Fruit fly (Drosophila melanogaster) whole organism, embryonic: Measurements from ENCODE around the gene CG3224.

Experiments used
- Ada2b ChIP-seq: fragments of 200-800 bp; sonication (Bioruptor generic); IDR thresholded peaks from 2 replicates; pipeline ENCODE4 v1.3.6; 2022; ENCODE audit warnings: missing biosample characterization, missing genetic modification characterization
- Adf1 ChIP-seq: fragments of 200-800 bp; sonication (Bioruptor generic); IDR thresholded peaks from 2 replicates; pipeline ENCODE4 v1.3.6; 2022; ENCODE audit warnings: missing biosample characterization, missing genetic modification characterization
- Aef1 ChIP-seq: fragments of 200-800 bp; sonication (Bioruptor generic); IDR thresholded peaks from 3 replicates; pipeline ENCODE4 v1.3.6; 2022; ENCODE audit warnings: missing biosample characterization, missing genetic modification characterization
- Antp ChIP-seq: fragments of 200-800 bp; sonication (Bioruptor generic); optimal IDR thresholded peaks from 3 replicates; lab custom pipeline; 2016; ENCODE audit warnings: missing biosample characterization, missing genetic modification characterization
- B-H1 ChIP-seq: fragments of 200-800 bp; sonication (Bioruptor generic); IDR thresholded peaks from 3 replicates; pipeline ENCODE4 v1.3.6; 2022; ENCODE audit warnings: missing biosample characterization, missing genetic modification characterization
- C15 ChIP-seq: fragments of 200-800 bp; sonication (Bioruptor generic); IDR thresholded peaks from 3 replicates; pipeline ENCODE4 v1.3.6; 2022; ENCODE audit warnings: missing biosample characterization, missing genetic modification characterization
- CG10147 ChIP-seq: fragments of 200-800 bp; sonication (Bioruptor generic); optimal IDR thresholded peaks from 2 replicates; lab custom pipeline; 2019; ENCODE audit warnings: missing biosample characterization, mild to moderate bottlenecking, missing genetic modification characterization, moderate library complexity
- CG12744 ChIP-seq: fragments of 200-800 bp; sonication (Bioruptor generic); optimal IDR thresholded peaks from 2 replicates; lab custom pipeline; 2016; ENCODE audit warnings: missing biosample characterization, missing genetic modification characterization
- CG13894 ChIP-seq: fragments of 200-800 bp; sonication (Bioruptor generic); optimal IDR thresholded peaks from 3 replicates; lab custom pipeline; 2018; ENCODE audit warnings: missing biosample characterization, mild to moderate bottlenecking, missing genetic modification characterization, moderate library complexity
- CG16815 ChIP-seq: fragments of 200-800 bp; sonication (Bioruptor generic); optimal IDR thresholded peaks from 3 replicates; lab custom pipeline; 2017; ENCODE audit warnings: missing biosample characterization, mild to moderate bottlenecking, missing genetic modification characterization
- CG17359 ChIP-seq: fragments of 200-800 bp; sonication (Bioruptor generic); optimal IDR thresholded peaks from 3 replicates; lab custom pipeline; 2018; ENCODE audit warnings: missing biosample characterization, mild to moderate bottlenecking, missing genetic modification characterization, moderate library complexity
- CG1792 ChIP-seq: fragments of 200-800 bp; sonication (Bioruptor generic); optimal IDR thresholded peaks from 2 replicates; lab custom pipeline; 2016; ENCODE audit warnings: missing biosample characterization, missing genetic modification characterization
- CG18011 ChIP-seq: fragments of 200-800 bp; sonication (Bioruptor generic); optimal IDR thresholded peaks from 2 replicates; lab custom pipeline; 2017; ENCODE audit warnings: missing biosample characterization, missing genetic modification characterization, mild to moderate bottlenecking, moderate library complexity, missing genotype
- CG2875 ChIP-seq: fragments of 200-800 bp; sonication (Bioruptor generic); optimal IDR thresholded peaks from 2 replicates; lab custom pipeline; 2017; ENCODE audit warnings: missing biosample characterization, mild to moderate bottlenecking, missing genetic modification characterization, missing genetic modification reagents
- CG3065 ChIP-seq: fragments of 200-800 bp; sonication (Bioruptor generic); optimal IDR thresholded peaks from 2 replicates; lab custom pipeline; 2016; ENCODE audit warnings: missing biosample characterization, missing genetic modification characterization
- CG32767 ChIP-seq: fragments of 200-800 bp; sonication (Bioruptor generic); IDR thresholded peaks from 2 replicates; pipeline ENCODE4 v1.3.6; 2022; ENCODE audit warnings: missing biosample characterization, missing genetic modification characterization
- CG32772 ChIP-seq: fragments of 200-800 bp; sonication (Bioruptor generic); IDR thresholded peaks from 2 replicates; pipeline ENCODE4 v1.3.6; 2022; ENCODE audit warnings: missing biosample characterization, missing genetic modification characterization
- CG4282 ChIP-seq: fragments of 200-800 bp; sonication (Bioruptor generic); optimal IDR thresholded peaks from 2 replicates; lab custom pipeline; 2016; ENCODE audit warnings: missing biosample characterization, missing genetic modification characterization
- CG5180 ChIP-seq: fragments of 200-800 bp; sonication (Bioruptor generic); optimal IDR thresholded peaks from 3 replicates; lab custom pipeline; 2017; ENCODE audit warnings: missing biosample characterization, missing genetic modification characterization, mild to moderate bottlenecking, moderate library complexity, missing genetic modification reagents
- CG6689 ChIP-seq: fragments of 200-800 bp; sonication (Bioruptor generic); IDR thresholded peaks from 2 replicates; pipeline ENCODE4 v1.3.6; 2022; ENCODE audit warnings: missing biosample characterization, missing genetic modification characterization
- CG6765 ChIP-seq: fragments of 200-800 bp; sonication (Bioruptor generic); optimal IDR thresholded peaks from 3 replicates; lab custom pipeline; 2017; ENCODE audit warnings: missing biosample characterization, mild to moderate bottlenecking, missing genetic modification characterization
- CG6791 ChIP-seq: fragments of 200-800 bp; sonication (Bioruptor generic); IDR thresholded peaks from 3 replicates; pipeline ENCODE4 v1.3.6; 2022; ENCODE audit warnings: missing biosample characterization, missing genetic modification characterization; ENCODE audit not compliant: partially characterized antibody
- CG7271 ChIP-seq: fragments of 200-800 bp; sonication (Bioruptor generic); optimal IDR thresholded peaks from 2 replicates; lab custom pipeline; 2018; ENCODE audit warnings: missing biosample characterization, mild to moderate bottlenecking, missing genetic modification characterization, moderate library complexity
- CG8388 ChIP-seq: fragments of 200-800 bp; sonication (Bioruptor generic); optimal IDR thresholded peaks from 2 replicates; lab custom pipeline; 2019; ENCODE audit warnings: missing biosample characterization, mild to moderate bottlenecking, missing genetic modification characterization, moderate library complexity
- D19B ChIP-seq: fragments of 200-800 bp; sonication (Bioruptor generic); optimal IDR thresholded peaks from 2 replicates; lab custom pipeline; 2017; ENCODE audit warnings: missing biosample characterization, mild to moderate bottlenecking, missing genetic modification characterization
- Dp ChIP-seq: fragments of 200-800 bp; sonication (Bioruptor generic); optimal IDR thresholded peaks from 2 replicates; lab custom pipeline; 2018; ENCODE audit warnings: missing biosample characterization, mild to moderate bottlenecking, missing genetic modification characterization, moderate library complexity
- Drgx ChIP-seq: fragments of 200-800 bp; sonication (Bioruptor generic); IDR thresholded peaks from 2 replicates; pipeline ENCODE4 v1.3.6; 2022; ENCODE audit warnings: missing biosample characterization, missing genetic modification characterization
- Fer2 ChIP-seq: fragments of 200-800 bp; sonication (Bioruptor generic); optimal IDR thresholded peaks from 2 replicates; lab custom pipeline; 2018; ENCODE audit warnings: missing biosample characterization, mild to moderate bottlenecking, missing genetic modification characterization, moderate library complexity
- Hr3 ChIP-seq: fragments of 200-800 bp; sonication (Bioruptor generic); optimal IDR thresholded peaks from 3 replicates; lab custom pipeline; 2016; ENCODE audit warnings: missing biosample characterization, missing genetic modification characterization
- MTF-1 ChIP-seq: fragments of 200-800 bp; sonication (Bioruptor generic); optimal IDR thresholded peaks from 2 replicates; lab custom pipeline; 2018; ENCODE audit warnings: missing biosample characterization, mild to moderate bottlenecking, missing genetic modification characterization, borderline replicate concordance
- Myb ChIP-seq: fragments of 200-800 bp; sonication (Bioruptor generic); optimal IDR thresholded peaks from 2 replicates; lab custom pipeline; 2016; ENCODE audit warnings: missing biosample characterization, missing genetic modification characterization
- Six4 ChIP-seq: fragments of 200-800 bp; sonication (Bioruptor generic); optimal IDR thresholded peaks from 2 replicates; lab custom pipeline; 2016; ENCODE audit warnings: missing biosample characterization, missing genetic modification characterization
- Vsx1 ChIP-seq: fragments of 200-800 bp; sonication (Bioruptor generic); optimal IDR thresholded peaks from 2 replicates; lab custom pipeline; 2017; ENCODE audit warnings: missing biosample characterization, mild to moderate bottlenecking, missing genetic modification characterization, missing genetic modification reagents
- bsh ChIP-seq, 2 experiments: fragments of 200-800 bp; sonication (Bioruptor generic); optimal IDR thresholded peaks; 2 replicates each; lab custom pipeline; 2017 to 2018; ENCODE audit warnings: mild to moderate bottlenecking in 2 of 2, missing biosample characterization in 2 of 2, missing genetic modification characterization in 2 of 2, moderate library complexity in 1 of 2
- btn ChIP-seq: fragments of 200-800 bp; sonication (Bioruptor generic); optimal IDR thresholded peaks from 2 replicates; lab custom pipeline; 2016; ENCODE audit warnings: missing biosample characterization, missing genetic modification characterization
- chif ChIP-seq, 2 experiments: fragments of 200-800 bp; sonication (Bioruptor generic); optimal IDR thresholded peaks; 3 replicates each; lab custom pipeline; 2016; ENCODE audit warnings: missing biosample characterization in 2 of 2, missing genetic modification characterization in 2 of 2
- dan ChIP-seq: fragments of 200-800 bp; sonication (Bioruptor generic); IDR thresholded peaks from 2 replicates; pipeline ENCODE4 v1.3.6; 2022; ENCODE audit warnings: missing biosample characterization, missing genetic modification characterization
- esg ChIP-seq: fragments of 200-800 bp; sonication (Bioruptor generic); conservative IDR thresholded peaks from 2 replicates; pipeline ENCODE4 v1.3.6; 2022; ENCODE audit warnings: missing biosample characterization, missing genetic modification characterization
- fu2 ChIP-seq: fragments of 200-800 bp; sonication (Bioruptor generic); optimal IDR thresholded peaks from 2 replicates; lab custom pipeline; 2016; ENCODE audit warnings: missing biosample characterization, missing genetic modification characterization
- gfzf ChIP-seq: fragments of 200-800 bp; sonication (Bioruptor generic); optimal IDR thresholded peaks from 2 replicates; lab custom pipeline; 2016; ENCODE audit warnings: missing biosample characterization, mild to moderate bottlenecking, missing genetic modification characterization, moderate library complexity
- ken ChIP-seq: fragments of 200-800 bp; sonication (Bioruptor generic); IDR thresholded peaks from 3 replicates; pipeline ENCODE4 v1.3.6; 2022; ENCODE audit warnings: missing biosample characterization, missing genetic modification characterization
- nerfin-1 ChIP-seq: fragments of 200-800 bp; sonication (Bioruptor generic); optimal IDR thresholded peaks from 3 replicates; lab custom pipeline; 2019; ENCODE audit warnings: missing biosample characterization, mild to moderate bottlenecking, missing genetic modification characterization, moderate library complexity
- nmo ChIP-seq: fragments of 200-800 bp; sonication (Bioruptor generic); optimal IDR thresholded peaks from 2 replicates; lab custom pipeline; 2018; ENCODE audit warnings: missing biosample characterization, mild to moderate bottlenecking, missing genetic modification characterization, moderate library complexity
- onecut ChIP-seq: fragments of 200-800 bp; sonication (Bioruptor generic); IDR thresholded peaks from 2 replicates; pipeline ENCODE4 v1.3.6; 2022; ENCODE audit warnings: missing biosample characterization, missing genetic modification characterization
- pum ChIP-seq: fragments of 200-800 bp; sonication (Bioruptor generic); optimal IDR thresholded peaks from 2 replicates; lab custom pipeline; 2016; ENCODE audit warnings: missing biosample characterization, missing genetic modification characterization
- sens-2 ChIP-seq: fragments of 200-800 bp; sonication (Bioruptor generic); IDR thresholded peaks from 2 replicates; pipeline ENCODE4 v1.3.6; 2022; ENCODE audit warnings: missing biosample characterization, missing genetic modification characterization
- so ChIP-seq: fragments of 200-800 bp; sonication (Bioruptor generic); IDR thresholded peaks from 3 replicates; pipeline ENCODE4 v1.3.6; 2022; ENCODE audit warnings: missing biosample characterization, missing genetic modification characterization
- sqz ChIP-seq: fragments of 200-800 bp; sonication (Bioruptor generic); optimal IDR thresholded peaks from 3 replicates; lab custom pipeline; 2018; ENCODE audit warnings: missing biosample characterization, mild to moderate bottlenecking, missing genetic modification characterization
- tin ChIP-seq: fragments of 200-800 bp; sonication (Bioruptor generic); optimal IDR thresholded peaks from 3 replicates; lab custom pipeline; 2016; ENCODE audit warnings: missing biosample characterization, missing genetic modification characterization
- zfh2 ChIP-seq: fragments of 200-800 bp; sonication (Bioruptor generic); optimal IDR thresholded peaks from 2 replicates; lab custom pipeline; 2016; ENCODE audit warnings: missing biosample characterization, missing genetic modification characterization

The CG3224 gene

DNA sequence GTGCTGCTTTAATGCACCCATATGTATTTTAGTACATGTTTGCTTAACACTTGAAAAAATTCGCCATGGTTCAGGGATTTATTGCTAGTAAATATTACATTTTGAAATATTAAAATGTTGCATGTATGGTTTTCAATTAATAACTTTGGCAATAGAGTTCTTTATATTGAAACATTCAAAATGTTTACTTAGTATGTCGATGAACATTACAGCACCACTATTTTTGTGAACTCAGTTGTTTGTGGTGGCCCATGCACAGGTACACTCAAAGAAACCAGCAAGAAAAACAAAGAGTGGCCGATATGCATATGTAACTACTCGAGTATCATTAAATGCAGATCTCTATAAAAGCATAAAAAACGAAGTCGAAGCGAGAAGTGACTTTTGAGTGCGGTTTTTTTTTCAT, 40.8 kb upstream of the CG3224 start (continued):
- TF ChIP-seq CG13894 (tag; lab: Kevin White, UChicago) = no peak
- TF ChIP-seq D19B (GFP tag; lab: Kevin White, UChicago) = no peak
- TF ChIP-seq so (GFP tag; lab: Robert Waterston, UW) = peak; percentile 70; the same call in 1 of the 3 replicates
- peak; percentile 29 for TF ChIP-seq CG12744 (GFP tag; lab: Kevin White, UChicago)
- TF ChIP-seq Myb (GFP tag; lab: Kevin White, UChicago) = no peak
- TF ChIP-seq Dp (GFP tag; lab: Kevin White, UChicago) = no peak
- peak; percentile 59 for TF ChIP-seq CG2875 (GFP tag; lab: Kevin White, UChicago)
- TF ChIP-seq CG16815 (GFP tag; lab: Kevin White, UChicago) = no peak
- peak; percentile 79 for TF ChIP-seq CG6689 (GFP tag; lab: Robert Waterston, UW)
- TF ChIP-seq pum = peak; percentile 51
- TF ChIP-seq Ada2b (GFP tag; lab: Robert Waterston, UW) = no peak
- TF ChIP-seq CG32772 (GFP tag; lab: Robert Waterston, UW) = peak; percentile 65
- TF ChIP-seq C15 (GFP tag; lab: Robert Waterston, UW) = no peak
- peak; percentile 81 for TF ChIP-seq CG17359 (tag; lab: Kevin White, UChicago)
- peak; percentile 32 for TF ChIP-seq Hr3
- TF ChIP-seq B-H1 (GFP tag; lab: Robert Waterston, UW) = 0 out of 3 replicates have a peak, but pooled peaks have one; percentile 24
- no peak for TF ChIP-seq gfzf (GFP tag; lab: Kevin White, UChicago)
- peak; percentile 47 to 76 for TF ChIP-seq chif (GFP tag; optimal IDR thresholded peaks at IDR 0.05; lab: Kevin White, UChicago)
- TF ChIP-seq CG6791 = no peak
- TF ChIP-seq CG5180 (GFP tag; lab: Kevin White, UChicago) = peak; percentile 66
- no peak for TF ChIP-seq CG18011
- TF ChIP-seq sqz = no peak
- no peak for TF ChIP-seq Vsx1 (GFP tag; lab: Kevin White, UChicago)
- peak; percentile 85 for TF ChIP-seq nmo (GFP tag; lab: Kevin White, UChicago)
- peak; percentile 7 for TF ChIP-seq CG6765 (GFP tag; lab: Kevin White, UChicago)
- TF ChIP-seq Fer2 (tag; lab: Kevin White, UChicago) = no peak
- peak; percentile 27 for TF ChIP-seq Antp (GFP tag; lab: Kevin White, UChicago)
- peak; percentile 88 for TF ChIP-seq Drgx (GFP tag; lab: Robert Waterston, UW)
- peak; percentile 15 for TF ChIP-seq Six4 (GFP tag; lab: Kevin White, UChicago)
- no peak for TF ChIP-seq CG7271
- peak; percentile 77 for TF ChIP-seq CG8388
- TF ChIP-seq sens-2 (GFP tag; lab: Robert Waterston, UW) = peak; percentile 39; the same call in 1 of the 2 replicates
- no peak for TF ChIP-seq zfh2 (GFP tag; lab: Kevin White, UChicago)
- TF ChIP-seq CG4282 (GFP tag; lab: Kevin White, UChicago) = no peak
- peak; percentile 44 for TF ChIP-seq onecut (GFP tag; lab: Robert Waterston, UW)
- peak; percentile 70; the same call in 1 of the 2 replicates for TF ChIP-seq CG32767
- peak; percentile 18 for TF ChIP-seq CG10147 (GFP tag; lab: Kevin White, UChicago)
- TF ChIP-seq MTF-1 (GFP tag; lab: Kevin White, UChicago) = peak; percentile 29
- TF ChIP-seq Aef1 (GFP tag; lab: Robert Waterston, UW) = peak; percentile 29; the same call in 1 of the 3 replicates
- peak; percentile 22 for TF ChIP-seq btn (GFP tag; lab: Kevin White, UChicago)
- TF ChIP-seq CG1792 (GFP tag; lab: Kevin White, UChicago) = no peak
- TF ChIP-seq ken (GFP tag; lab: Robert Waterston, UW) = 0 out of 3 replicates have a peak, but pooled peaks have one; percentile 31
- peak; percentile 58 to 80 for TF ChIP-seq bsh (GFP tag; optimal IDR thresholded peaks at IDR 0.05; lab: Kevin White, UChicago)
- TF ChIP-seq fu2 (GFP tag; lab: Kevin White, UChicago) = no peak
- no peak for TF ChIP-seq CG3065 (GFP tag; lab: Kevin White, UChicago)
- TF ChIP-seq nerfin-1 (tag; lab: Kevin White, UChicago) = peak; percentile 75
- TF ChIP-seq dan (GFP tag; lab: Robert Waterston, UW) = 0 out of 2 replicates have a peak, but pooled peaks have one; percentile 50
- no peak for TF ChIP-seq Adf1 (GFP tag; lab: Robert Waterston, UW)
- TF ChIP-seq tin (GFP tag; lab: Kevin White, UChicago) = peak; percentile 30
- TF ChIP-seq esg (GFP tag; lab: Robert Waterston, UW) = peak; percentile 73
